Worm (Caenorhabditis elegans) whole organism, young adult: ENCODE results near the gene szy-4.

Experiments
- C06A6.2 ChIP-seq: fragments of 200-800 bp; sonication (Bioruptor generic); conservative IDR thresholded peaks from 2 replicates; pipeline ENCODE4 v1.3.6; 2022; ENCODE audit warnings: missing genetic modification characterization, missing compliant biosample characterization
- K12H6.12 ChIP-seq: fragments of 200-800 bp; sonication (Bioruptor generic); optimal IDR thresholded peaks from 2 replicates; lab custom pipeline; 2018; ENCODE audit warnings: mild to moderate bottlenecking, missing genetic modification characterization, missing compliant biosample characterization
- T07F8.4 ChIP-seq: sonication (generic microtip); optimal IDR thresholded peaks from 2 replicates; lab custom pipeline; 2016; ENCODE audit warnings: mild to moderate bottlenecking, missing genetic modification characterization, moderate library complexity, missing compliant biosample characterization
- Y53F4B.3 ChIP-seq: fragments of 200-800 bp; sonication (Bioruptor generic); IDR thresholded peaks from 2 replicates; pipeline ENCODE4 v1.3.6; 2022; ENCODE audit warnings: missing genetic modification reagents, missing genetic modification characterization, missing compliant biosample characterization
- lag-1 ChIP-seq: fragments of 200-800 bp; sonication (Bioruptor generic); IDR thresholded peaks from 2 replicates; pipeline ENCODE4 v1.3.6; 2022; ENCODE audit warnings: missing genetic modification reagents, missing genetic modification characterization, missing compliant biosample characterization
- unc-62 ChIP-seq: fragments of 150-350 bp; optimal IDR thresholded peaks from 2 replicates; lab custom pipeline; 2014; ENCODE audit warnings: missing biosample characterization, missing genetic modification reagents, missing genetic modification characterization
- zim-3 ChIP-seq: sonication (generic microtip); optimal IDR thresholded peaks from 2 replicates; lab custom pipeline; 2017; ENCODE audit warnings: mild to moderate bottlenecking, missing genetic modification characterization, moderate library complexity, missing compliant biosample characterization

ce11 chrII:6226995-6227394 lies 28.5 kb downstream of the szy-4 start, which contains the start of gene srsy-2:
- no peak for TF ChIP-seq C06A6.2 (GFP tag; lab: Robert Waterston, UW)
- no peak for TF ChIP-seq Y53F4B.3 (GFP tag; lab: Robert Waterston, UW)
- TF ChIP-seq K12H6.12 (tag; lab: Kevin White, UChicago), result no peak
- no peak for TF ChIP-seq unc-62 (GFP tag; lab: Kevin White, UChicago)
- no peak for TF ChIP-seq lag-1 (GFP tag; lab: Robert Waterston, UW)
- no peak for TF ChIP-seq zim-3 (tag; lab: Kevin White, UChicago)
- TF ChIP-seq T07F8.4, result no peak
